Worm (Caenorhabditis elegans): ENCODE measurements around the gene csn-5.

The csn-5 gene

DNA sequence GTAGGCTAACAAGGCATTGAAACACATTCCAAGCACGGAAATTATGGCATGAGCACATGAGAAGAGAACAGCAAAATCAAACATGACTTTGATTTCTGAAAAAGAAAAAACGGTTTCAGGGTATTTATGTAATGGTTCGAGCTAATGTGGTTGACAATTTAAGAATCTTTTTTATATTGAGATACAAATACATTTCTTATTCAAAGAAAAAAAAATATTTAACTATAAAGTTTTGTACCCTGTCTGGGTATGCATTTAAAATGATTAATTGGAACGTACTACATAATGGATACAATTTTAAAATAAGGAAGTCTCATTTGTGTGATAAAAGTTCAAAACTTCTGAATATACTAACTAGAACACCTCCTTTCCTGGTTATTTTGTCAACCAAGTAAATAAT, 19.2 kb upstream of the csn-5 start, which contains the start of gene srd-12:
Gene srd-12 (minus strand): TSS at position 101 of the 400 bp plus-strand sequence.
- TF ChIP-seq ztf-29 (GFP tag; IDR thresholded peaks at IDR 0.05), result no peak
- no peak for TF ChIP-seq flt-1 (GFP tag; IDR thresholded peaks at IDR 0.05)
- no peak for TF ChIP-seq ref-1 (GFP tag; conservative IDR thresholded peaks at IDR 0.05)
- TF ChIP-seq med-1 (GFP tag; optimal IDR thresholded peaks at IDR 0.05; ENCODE audit: insufficient read depth), result no peak
- TF ChIP-seq klf-2 (GFP tag; conservative IDR thresholded peaks at IDR 0.05), result no peak
- no peak for TF ChIP-seq T22C8.4 (GFP tag; IDR thresholded peaks at IDR 0.05)
- no peak for TF ChIP-seq ztf-23 (GFP tag; IDR thresholded peaks at IDR 0.05)
- no peak for TF ChIP-seq tab-1 (GFP tag; IDR thresholded peaks at IDR 0.05)
- TF ChIP-seq cog-1 (tag; optimal IDR thresholded peaks at IDR 0.05), result no peak

DNA sequence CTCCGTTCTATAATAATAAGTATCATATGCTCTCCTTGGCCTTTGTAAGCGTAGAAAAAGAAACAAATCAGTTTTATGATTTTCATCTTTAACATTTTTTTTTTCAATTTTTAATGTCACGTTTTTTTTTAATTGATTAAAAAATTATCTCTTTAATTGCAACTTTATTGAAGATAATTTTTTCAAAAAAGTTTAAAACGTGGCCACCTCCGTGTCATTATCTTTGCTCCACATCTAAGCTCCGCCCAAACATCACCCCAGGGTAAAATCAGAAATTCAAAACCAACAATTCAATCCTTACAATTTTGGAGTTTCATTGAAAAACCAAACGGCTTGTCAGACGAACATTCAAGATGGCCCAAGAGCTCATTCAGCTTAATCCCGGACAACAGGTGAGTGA, 17.7 kb upstream of the csn-5 start, which contains the start of gene ttbk-8.2:
Gene ttbk-8.2 (plus strand): TSS at position 301 of the 400 bp plus-strand sequence.
- TF ChIP-seq med-1 (GFP tag; optimal IDR thresholded peaks at IDR 0.05; ENCODE audit: insufficient read depth) (no peak), ztf-23 (GFP tag; IDR thresholded peaks at IDR 0.05) (no peak), klf-2 (GFP tag; conservative IDR thresholded peaks at IDR 0.05) (no peak), cog-1 (tag; optimal IDR thresholded peaks at IDR 0.05) (no peak), T22C8.4 (GFP tag; IDR thresholded peaks at IDR 0.05) (no peak), ref-1 (GFP tag; conservative IDR thresholded peaks at IDR 0.05) (no peak), tab-1 (GFP tag; IDR thresholded peaks at IDR 0.05) (no peak), ztf-29 (GFP tag; IDR thresholded peaks at IDR 0.05) (no peak), flt-1 (GFP tag; IDR thresholded peaks at IDR 0.05) (no peak)

DNA sequence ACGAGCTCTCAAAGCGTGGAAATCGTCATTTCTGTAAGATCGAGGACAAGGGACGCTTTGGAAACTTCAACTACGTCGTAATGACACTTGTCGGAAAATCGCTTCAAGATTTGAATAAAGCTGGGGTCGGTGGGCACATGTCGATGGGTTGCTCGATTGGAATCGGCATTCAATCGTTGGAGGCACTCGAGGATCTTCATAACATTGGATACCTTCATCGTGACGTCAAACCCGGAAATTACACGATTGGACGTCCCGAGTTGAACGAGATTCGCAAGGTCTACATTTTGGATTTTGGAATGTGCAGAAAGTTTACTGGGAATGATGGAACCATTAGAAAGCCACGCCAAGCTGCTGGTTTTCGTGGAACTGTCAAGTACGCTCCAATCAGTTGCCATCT, 16.8 kb upstream of the csn-5 start:
- no peak for TF ChIP-seq ref-1 (GFP tag; conservative IDR thresholded peaks at IDR 0.05)
- no peak for TF ChIP-seq med-1 (GFP tag; optimal IDR thresholded peaks at IDR 0.05; ENCODE audit: insufficient read depth)
- TF ChIP-seq tab-1 (GFP tag; IDR thresholded peaks at IDR 0.05), result no peak

DNA sequence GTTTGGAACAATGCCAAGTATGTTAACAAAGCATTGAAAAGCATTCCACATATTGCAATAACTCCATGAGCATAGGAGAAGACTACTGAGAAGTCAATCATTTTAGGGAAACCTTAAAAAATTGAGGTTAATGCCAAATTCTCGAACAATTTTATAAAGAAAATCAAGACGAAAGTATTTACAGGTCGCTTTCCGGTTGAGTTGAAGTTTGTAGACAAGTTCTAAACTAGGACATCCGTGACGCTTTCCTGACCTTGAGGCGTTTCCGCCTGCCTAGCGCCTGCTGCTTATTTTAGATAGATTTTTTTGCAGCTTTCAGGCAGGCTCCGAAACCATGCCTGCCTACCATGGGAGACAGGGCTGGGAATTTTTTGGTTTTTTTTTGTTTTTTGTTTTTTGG, 13.8 kb upstream of the csn-5 start, which contains the start of gene srd-13:
Gene srd-13 (minus strand): TSS at position 101 of the 400 bp plus-strand sequence.
- TF ChIP-seq flt-1 (GFP tag; IDR thresholded peaks at IDR 0.05) (no peak), med-1 (GFP tag; optimal IDR thresholded peaks at IDR 0.05; ENCODE audit: insufficient read depth) (no peak), ztf-23 (GFP tag; IDR thresholded peaks at IDR 0.05) (no peak), T22C8.4 (GFP tag; IDR thresholded peaks at IDR 0.05) (no peak), ref-1 (GFP tag; conservative IDR thresholded peaks at IDR 0.05) (no peak), cog-1 (tag; optimal IDR thresholded peaks at IDR 0.05) (no peak), tab-1 (GFP tag; IDR thresholded peaks at IDR 0.05) (no peak), ztf-29 (GFP tag; IDR thresholded peaks at IDR 0.05) (no peak), klf-2 (GFP tag; conservative IDR thresholded peaks at IDR 0.05) (no peak)

DNA sequence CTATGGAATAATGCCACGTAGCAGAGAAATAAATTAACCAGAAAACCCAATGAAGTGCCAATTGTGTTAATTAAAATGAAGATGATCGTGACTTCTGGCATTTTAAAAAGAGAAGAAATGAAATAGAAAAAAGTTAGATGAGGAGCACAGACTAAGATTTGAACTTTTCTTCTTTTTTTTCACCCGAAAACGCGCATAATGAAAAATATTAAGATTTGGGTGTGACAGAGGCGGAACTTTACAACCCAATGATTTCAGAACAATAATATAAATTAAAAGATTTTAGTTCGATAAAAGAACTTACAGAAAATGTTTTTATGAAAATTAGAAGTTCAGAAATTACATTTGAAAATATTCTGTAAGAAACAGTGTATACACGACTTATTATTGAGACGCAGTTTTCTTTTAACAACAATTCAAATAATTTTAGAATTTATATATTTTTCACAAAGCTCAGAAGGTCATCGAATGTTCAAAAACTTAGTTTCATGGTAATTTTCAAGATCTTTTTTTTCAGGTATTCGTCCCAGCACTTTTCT, 3.8 kb upstream of the csn-5 start, which contains the start of the genes srd-8 and B0547.2:
Gene srd-8 (minus strand): TSS at position 101 of the 539 bp plus-strand sequence.
Gene B0547.2 (plus strand): TSS at position 489 of the 539 bp plus-strand sequence.
- TF ChIP-seq ztf-23 (GFP tag; IDR thresholded peaks at IDR 0.05) (no peak), med-1 (GFP tag; optimal IDR thresholded peaks at IDR 0.05; ENCODE audit: insufficient read depth) (no peak), ztf-29 (GFP tag; IDR thresholded peaks at IDR 0.05) (no peak), klf-2 (GFP tag; conservative IDR thresholded peaks at IDR 0.05) (no peak), T22C8.4 (GFP tag; IDR thresholded peaks at IDR 0.05) (no peak), cog-1 (tag; optimal IDR thresholded peaks at IDR 0.05) (no peak), tab-1 (GFP tag; IDR thresholded peaks at IDR 0.05) (no peak), flt-1 (GFP tag; IDR thresholded peaks at IDR 0.05) (no peak), ref-1 (GFP tag; conservative IDR thresholded peaks at IDR 0.05) (no peak)

DNA sequence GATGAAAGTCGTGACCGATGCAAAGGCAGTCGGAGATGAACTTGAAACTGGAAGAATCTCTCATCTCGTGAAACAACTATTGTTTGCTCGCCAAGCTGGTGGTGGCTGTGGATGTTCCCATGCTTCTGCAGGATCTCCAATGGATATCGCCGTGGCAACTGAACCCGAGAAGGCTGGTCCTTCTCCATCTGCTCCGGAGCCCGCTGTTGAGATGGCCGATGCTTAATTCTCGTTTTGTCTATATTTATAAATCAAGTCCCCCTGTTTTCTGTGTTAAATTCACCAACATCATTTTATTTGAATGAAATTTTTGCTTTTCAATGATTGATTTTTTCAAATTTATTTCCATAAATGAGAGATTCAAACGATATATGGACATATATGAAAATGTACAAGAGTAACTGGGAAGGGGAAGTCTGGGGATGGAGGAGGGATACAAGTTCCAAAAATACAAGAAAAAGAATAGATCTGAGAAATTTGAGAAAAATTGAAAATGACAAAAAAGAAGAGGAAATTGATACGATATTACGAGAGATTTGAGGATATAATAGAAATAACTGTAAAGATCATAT, 1.5 kb downstream of the csn-5 start:
- TF ChIP-seq cog-1 (tag; optimal IDR thresholded peaks at IDR 0.05) (no peak), T22C8.4 (GFP tag; IDR thresholded peaks at IDR 0.05) (no peak), ref-1 (GFP tag; conservative IDR thresholded peaks at IDR 0.05) (no peak), tab-1 (GFP tag; IDR thresholded peaks at IDR 0.05) (no peak), ztf-23 (GFP tag; IDR thresholded peaks at IDR 0.05) (no peak), flt-1 (GFP tag; IDR thresholded peaks at IDR 0.05) (no peak)

DNA sequence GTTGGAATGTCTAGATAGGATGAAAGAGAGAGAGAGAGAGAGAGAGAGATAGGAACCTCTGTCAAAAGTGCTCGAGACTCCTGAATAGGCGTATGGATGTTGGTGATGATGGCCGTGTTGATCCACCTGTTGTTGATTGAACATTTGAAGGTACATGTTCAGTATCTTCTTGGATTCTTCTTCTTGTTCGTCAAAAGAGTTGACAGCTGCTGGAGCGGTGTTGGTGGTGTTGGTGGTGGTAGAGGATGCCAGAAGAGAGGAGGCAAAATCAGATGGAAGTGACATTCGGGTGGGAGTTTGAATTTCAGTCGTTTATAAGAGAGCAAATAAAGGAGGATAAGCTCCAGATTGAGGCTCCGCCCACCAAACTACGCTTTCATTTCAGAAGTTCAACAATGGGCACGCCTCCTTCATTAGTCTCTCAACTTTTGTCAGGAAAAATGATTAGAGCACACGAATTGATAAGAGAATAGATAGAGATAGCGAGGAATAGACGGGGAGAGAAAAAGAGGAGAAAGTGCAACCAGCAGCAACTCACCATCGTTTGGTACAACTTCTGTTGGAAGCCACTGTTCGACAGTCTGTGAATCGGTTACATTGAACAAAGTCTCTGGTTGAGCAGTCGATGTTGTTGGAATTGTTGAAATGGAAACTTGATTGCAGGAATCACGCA, 3.6 kb downstream of the csn-5 start:
- TF ChIP-seq tab-1 (GFP tag; IDR thresholded peaks at IDR 0.05), result no peak
- no peak for TF ChIP-seq ztf-29 (GFP tag; IDR thresholded peaks at IDR 0.05)
- no peak for TF ChIP-seq flt-1 (GFP tag; IDR thresholded peaks at IDR 0.05)
- TF ChIP-seq cog-1 (tag; optimal IDR thresholded peaks at IDR 0.05), result no peak
- TF ChIP-seq ztf-23 (GFP tag; IDR thresholded peaks at IDR 0.05), result no peak
- no peak for TF ChIP-seq ref-1 (GFP tag; conservative IDR thresholded peaks at IDR 0.05)
- TF ChIP-seq med-1 (GFP tag; optimal IDR thresholded peaks at IDR 0.05; ENCODE audit: insufficient read depth), result no peak
- TF ChIP-seq T22C8.4 (GFP tag; IDR thresholded peaks at IDR 0.05), result no peak
- TF ChIP-seq klf-2 (GFP tag; conservative IDR thresholded peaks at IDR 0.05), result no peak

DNA sequence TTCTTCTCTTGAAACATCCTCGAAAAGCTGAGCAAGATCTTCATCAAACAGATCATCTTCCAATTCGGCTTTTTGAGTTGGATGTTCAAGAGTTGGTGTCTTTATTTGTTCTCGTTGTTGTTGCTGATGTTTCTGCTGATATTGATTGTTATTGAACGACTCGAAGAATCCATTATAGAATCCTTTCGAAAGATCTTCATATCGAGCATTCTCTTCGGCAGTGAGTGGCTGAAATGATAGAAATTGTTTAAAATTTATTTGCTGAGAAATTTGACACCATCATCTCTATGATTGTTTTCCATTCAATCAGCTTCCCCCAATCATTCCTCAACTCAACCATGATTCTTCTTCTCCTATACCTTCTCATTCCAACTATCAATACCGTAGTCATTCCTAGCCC, 4.3 kb downstream of the csn-5 start, which contains the start of gene clec-178:
Gene clec-178 (plus strand): TSS at position 301 of the 400 bp plus-strand sequence.
- TF ChIP-seq cog-1 (tag; optimal IDR thresholded peaks at IDR 0.05), result no peak
- TF ChIP-seq ztf-29 (GFP tag; IDR thresholded peaks at IDR 0.05), result no peak
- no peak for TF ChIP-seq med-1 (GFP tag; optimal IDR thresholded peaks at IDR 0.05; ENCODE audit: insufficient read depth)
- no peak for TF ChIP-seq ref-1 (GFP tag; conservative IDR thresholded peaks at IDR 0.05)
- TF ChIP-seq ztf-23 (GFP tag; IDR thresholded peaks at IDR 0.05), result no peak
- no peak for TF ChIP-seq flt-1 (GFP tag; IDR thresholded peaks at IDR 0.05)

DNA sequence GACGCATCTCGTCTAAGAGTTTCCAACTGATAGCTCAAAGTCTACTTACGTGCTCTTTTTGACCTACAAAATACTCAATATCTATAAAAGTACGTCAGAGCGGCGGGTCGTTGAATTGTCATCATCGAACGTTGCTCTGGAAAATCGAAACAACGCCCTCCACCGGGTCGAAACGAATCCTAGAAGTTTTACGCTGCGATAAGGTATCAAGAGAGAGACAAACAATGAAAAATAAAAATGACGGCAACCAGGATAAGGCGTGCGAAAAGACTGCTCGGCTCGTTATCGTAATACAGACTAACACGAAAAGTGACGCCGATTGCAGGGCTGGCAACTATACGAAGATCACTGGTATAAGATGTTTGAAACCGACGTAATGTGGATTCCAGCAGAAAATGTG, 4.9 kb downstream of the csn-5 start:
- TF ChIP-seq flt-1 (GFP tag; IDR thresholded peaks at IDR 0.05) (no peak), tab-1 (GFP tag; IDR thresholded peaks at IDR 0.05) (no peak), T22C8.4 (GFP tag; IDR thresholded peaks at IDR 0.05) (no peak), ref-1 (GFP tag; conservative IDR thresholded peaks at IDR 0.05) (no peak), cog-1 (tag; optimal IDR thresholded peaks at IDR 0.05) (no peak), klf-2 (GFP tag; conservative IDR thresholded peaks at IDR 0.05) (no peak), med-1 (GFP tag; optimal IDR thresholded peaks at IDR 0.05; ENCODE audit: insufficient read depth) (no peak), ztf-29 (GFP tag; IDR thresholded peaks at IDR 0.05) (no peak), ztf-23 (GFP tag; IDR thresholded peaks at IDR 0.05) (no peak)

Data from whole organism, midembryonic.